Worm (Caenorhabditis elegans) whole organism, young adult: ENCODE results near the gene pgp-4.
A peak's percentile ranks its signal among the peaks of the same experiment; 100 is the strongest.

Source experiments
- D2030.7 ChIP-seq: fragments of 200-800 bp; sonication (Bioruptor generic); IDR thresholded peaks from 2 replicates; pipeline ENCODE4 v1.3.6; 2022; ENCODE audit warnings: missing genetic modification reagents, missing genetic modification characterization, missing compliant biosample characterization
- F49E8.2 ChIP-seq: sonication (generic microtip); optimal IDR thresholded peaks from 3 replicates; lab custom pipeline; 2017; ENCODE audit warnings: missing genetic modification characterization, mild to moderate bottlenecking, missing compliant biosample characterization, antibody characterized with exemption, moderate library complexity; ENCODE audit not compliant: insufficient read depth
- K11D2.4 ChIP-seq: fragments of 200-800 bp; sonication (Bioruptor generic); IDR thresholded peaks from 2 replicates; pipeline ENCODE4 v1.3.6; 2022; ENCODE audit warnings: missing genetic modification reagents, missing genetic modification characterization, missing compliant biosample characterization
- K12H6.12 ChIP-seq: fragments of 200-800 bp; sonication (Bioruptor generic); optimal IDR thresholded peaks from 2 replicates; lab custom pipeline; 2018; ENCODE audit warnings: mild to moderate bottlenecking, missing genetic modification characterization, missing compliant biosample characterization
- Y95B8A.8 ChIP-seq: fragments of 200-800 bp; sonication (Bioruptor generic); IDR thresholded peaks from 2 replicates; pipeline ENCODE4 v1.3.6; 2022; ENCODE audit warnings: missing genetic modification reagents, missing genetic modification characterization, missing compliant biosample characterization
- ama-1 ChIP-seq, 3 experiments: fragments of 150-350 bp in 1 of 3; sonication (generic microtip) in 2 of 3; optimal IDR thresholded peaks; 2 replicates each; lab custom pipeline; 2014 to 2018; ENCODE audit warnings: missing biosample characterization in 2 of 3, missing genetic modification characterization in 2 of 3, missing genetic modification reagents in 2 of 3
- aptf-2 ChIP-seq: fragments of 200-800 bp; sonication (Bioruptor generic); conservative IDR thresholded peaks from 2 replicates; pipeline ENCODE4 v1.3.6; 2022; ENCODE audit warnings: missing genetic modification reagents, missing genetic modification characterization, missing compliant biosample characterization
- atf-7 ChIP-seq: sonication (generic microtip); optimal IDR thresholded peaks from 2 replicates; lab custom pipeline; 2017; ENCODE audit warnings: mild to moderate bottlenecking, missing genetic modification characterization, missing compliant biosample characterization
- attf-3 ChIP-seq: fragments of 200-800 bp; sonication (Bioruptor generic); conservative IDR thresholded peaks from 2 replicates; pipeline ENCODE4 v1.3.6; 2022; ENCODE audit warnings: missing genetic modification reagents, missing genetic modification characterization, missing compliant biosample characterization
- attf-5 ChIP-seq: fragments of 200-800 bp; sonication (Bioruptor generic); optimal IDR thresholded peaks from 2 replicates; lab custom pipeline; 2018; ENCODE audit warnings: mild to moderate bottlenecking, missing genetic modification characterization, missing compliant biosample characterization
- attf-6 ChIP-seq: fragments of 200-800 bp; sonication (Bioruptor generic); IDR thresholded peaks from 2 replicates; pipeline ENCODE4 v1.3.6; 2022; ENCODE audit warnings: missing genetic modification reagents, missing genetic modification characterization, missing compliant biosample characterization
- ccch-3 ChIP-seq: fragments of 200-800 bp; sonication (Bioruptor generic); optimal IDR thresholded peaks from 2 replicates; lab custom pipeline; 2018; ENCODE audit warnings: mild to moderate bottlenecking, missing genetic modification characterization, missing compliant biosample characterization
- ceh-40 ChIP-seq: fragments of 200-800 bp; sonication (Bioruptor generic); IDR thresholded peaks from 2 replicates; pipeline ENCODE4 v1.3.6; 2022; ENCODE audit warnings: missing genetic modification characterization, missing compliant biosample characterization
- chd-7 ChIP-seq: sonication (generic microtip); optimal IDR thresholded peaks from 2 replicates; lab custom pipeline; 2016; ENCODE audit warnings: mild to moderate bottlenecking, missing genetic modification characterization, moderate library complexity, missing compliant biosample characterization
- dox-1 ChIP-seq: fragments of 200-800 bp; sonication (Bioruptor generic); IDR thresholded peaks from 2 replicates; pipeline ENCODE4 v1.3.6; 2022; ENCODE audit warnings: missing genetic modification reagents, missing genetic modification characterization, missing compliant biosample characterization
- egl-18 ChIP-seq: fragments of 200-800 bp; sonication (Bioruptor generic); IDR thresholded peaks from 2 replicates; pipeline ENCODE4 v1.3.6; 2022; ENCODE audit warnings: missing genetic modification reagents, missing genetic modification characterization, missing compliant biosample characterization
- egrh-3 ChIP-seq: fragments of 200-800 bp; sonication (Bioruptor generic); IDR thresholded peaks from 2 replicates; pipeline ENCODE4 v1.3.6; 2022; ENCODE audit warnings: missing genetic modification reagents, missing genetic modification characterization, missing compliant biosample characterization
- lag-1 ChIP-seq: fragments of 200-800 bp; sonication (Bioruptor generic); IDR thresholded peaks from 2 replicates; pipeline ENCODE4 v1.3.6; 2022; ENCODE audit warnings: missing genetic modification reagents, missing genetic modification characterization, missing compliant biosample characterization
- let-607 ChIP-seq, 2 experiments: fragments of 200-800 bp in 1 of 2; sonication (Bioruptor generic) in 1 of 2; sonication (generic microtip) in 1 of 2; optimal IDR thresholded peaks; 2 replicates each; lab custom pipeline; 2016 to 2018; ENCODE audit warnings: mild to moderate bottlenecking in 2 of 2, missing compliant biosample characterization in 2 of 2, missing genetic modification characterization in 2 of 2, moderate library complexity in 2 of 2, missing genotype in 1 of 2
- lin-54 ChIP-seq: fragments of 200-800 bp; sonication (Bioruptor generic); optimal IDR thresholded peaks from 2 replicates; lab custom pipeline; 2018; ENCODE audit warnings: mild to moderate bottlenecking, missing genetic modification characterization, missing compliant biosample characterization
- madf-10 ChIP-seq: sonication (generic microtip); optimal IDR thresholded peaks from 2 replicates; lab custom pipeline; 2016; ENCODE audit warnings: mild to moderate bottlenecking, missing genetic modification characterization, missing compliant biosample characterization
- madf-6 ChIP-seq: fragments of 200-800 bp; sonication (Bioruptor generic); IDR thresholded peaks from 2 replicates; pipeline ENCODE4 v1.3.6; 2022; ENCODE audit warnings: missing genetic modification reagents, missing genetic modification characterization, missing compliant biosample characterization
- madf-8 ChIP-seq: fragments of 200-800 bp; sonication (Bioruptor generic); conservative IDR thresholded peaks from 2 replicates; pipeline ENCODE4 v1.3.6; 2022; ENCODE audit warnings: missing genetic modification reagents, missing genetic modification characterization, missing compliant biosample characterization
- mcd-1 ChIP-seq: fragments of 200-800 bp; sonication (Bioruptor generic); IDR thresholded peaks from 2 replicates; pipeline ENCODE4 v1.3.6; 2022; ENCODE audit warnings: missing genetic modification reagents, missing genetic modification characterization, missing compliant biosample characterization
- mxl-1 ChIP-seq: sonication (generic microtip); optimal IDR thresholded peaks from 2 replicates; lab custom pipeline; 2016; ENCODE audit warnings: missing genetic modification characterization, missing compliant biosample characterization
- nfyb-1 ChIP-seq: fragments of 200-800 bp; sonication (Bioruptor generic); IDR thresholded peaks from 2 replicates; pipeline ENCODE4 v1.3.6; 2022; ENCODE audit warnings: missing genetic modification reagents, missing genetic modification characterization, missing compliant biosample characterization
- nhr-179 ChIP-seq: sonication (generic microtip); optimal IDR thresholded peaks from 2 replicates; lab custom pipeline; 2016; ENCODE audit warnings: mild to moderate bottlenecking, missing genetic modification characterization, missing compliant biosample characterization
- nhr-27 ChIP-seq: fragments of 200-800 bp; sonication (Bioruptor generic); optimal IDR thresholded peaks from 2 replicates; lab custom pipeline; 2018; ENCODE audit warnings: mild to moderate bottlenecking, missing genetic modification characterization, moderate library complexity, missing compliant biosample characterization
- repo-1 ChIP-seq: sonication (generic microtip); optimal IDR thresholded peaks from 2 replicates; lab custom pipeline; 2017; ENCODE audit warnings: mild to moderate bottlenecking, missing genetic modification characterization, missing compliant biosample characterization
- sdz-38 ChIP-seq: sonication (generic microtip); optimal IDR thresholded peaks from 2 replicates; lab custom pipeline; 2016; ENCODE audit warnings: missing genotype, missing genetic modification characterization, missing compliant biosample characterization
- snpc-1.1 ChIP-seq: sonication (generic microtip); optimal IDR thresholded peaks from 2 replicates; lab custom pipeline; 2017; ENCODE audit warnings: missing genetic modification characterization, mild to moderate bottlenecking, missing compliant biosample characterization, antibody characterized with exemption, moderate library complexity, missing genotype, missing genetic modification reagents; ENCODE audit not compliant: insufficient read depth
- snpc-4 ChIP-seq, 5 experiments: fragments of 150-350 bp in 1 of 5; sonication (generic microtip) in 4 of 5; optimal IDR thresholded peaks; 2 replicates each; lab custom pipeline; 2014 to 2018; ENCODE audit warnings: missing genetic modification characterization in 5 of 5, missing biosample characterization in 3 of 5, antibody characterized with exemption in 2 of 5, mild to moderate bottlenecking in 2 of 5, missing compliant biosample characterization in 2 of 5, missing genotype in 2 of 5, moderate library complexity in 2 of 5, missing genetic modification reagents in 1 of 5
- sptf-2 ChIP-seq: fragments of 200-800 bp; sonication (Bioruptor generic); optimal IDR thresholded peaks from 2 replicates; lab custom pipeline; 2018; ENCODE audit warnings: mild to moderate bottlenecking, missing genetic modification characterization, missing compliant biosample characterization
- tbx-9 ChIP-seq: sonication (generic microtip); optimal IDR thresholded peaks from 2 replicates; lab custom pipeline; 2016; ENCODE audit warnings: borderline replicate concordance, missing genetic modification characterization, inconsistent platforms, missing compliant biosample characterization
- unc-62 ChIP-seq: fragments of 150-350 bp; optimal IDR thresholded peaks from 2 replicates; lab custom pipeline; 2014; ENCODE audit warnings: missing biosample characterization, missing genetic modification reagents, missing genetic modification characterization
- zfh-2 ChIP-seq: fragments of 200-800 bp; sonication (Bioruptor generic); conservative IDR thresholded peaks from 2 replicates; pipeline ENCODE4 v1.3.6; 2022; ENCODE audit warnings: missing genetic modification reagents, missing genetic modification characterization, missing compliant biosample characterization
- zim-3 ChIP-seq: sonication (generic microtip); optimal IDR thresholded peaks from 2 replicates; lab custom pipeline; 2017; ENCODE audit warnings: mild to moderate bottlenecking, missing genetic modification characterization, moderate library complexity, missing compliant biosample characterization

pgp-4 gene

ce11 chrX:11377370-11377769, 19.8 kb downstream of the pgp-4 start, which contains the start of gene tni-1:
tni-1 (minus strand) TSS chrX:11377470.
- TF ChIP-seq nfyb-1 (GFP tag; lab: Robert Waterston, UW) (no peak), D2030.7 (no peak), unc-62 (GFP tag; lab: Kevin White, UChicago) (no peak), lin-54 (GFP tag; lab: Kevin White, UChicago) (no peak), F49E8.2 (no peak), zim-3 (tag; lab: Kevin White, UChicago) (no peak), K11D2.4 (no peak), dox-1 (no peak), egl-18 (GFP tag; lab: Robert Waterston, UW) (no peak), let-607 (tag; optimal IDR thresholded peaks at IDR 0.05; lab: Kevin White, UChicago) (no peak), Y95B8A.8 (GFP tag; lab: Robert Waterston, UW) (no peak), mxl-1 (no peak), snpc-4 (GFP tag; optimal IDR thresholded peaks at IDR 0.05; lab: Kevin White, UChicago) (no peak), snpc-4 (tag; optimal IDR thresholded peaks at IDR 0.05; lab: Kevin White, UChicago) (no peak), zfh-2 (GFP tag; lab: Robert Waterston, UW) (no peak), sdz-38 (no peak), aptf-2 (GFP tag; lab: Robert Waterston, UW) (no peak), madf-6 (GFP tag; lab: Robert Waterston, UW) (no peak), madf-10 (no peak)

DNA sequence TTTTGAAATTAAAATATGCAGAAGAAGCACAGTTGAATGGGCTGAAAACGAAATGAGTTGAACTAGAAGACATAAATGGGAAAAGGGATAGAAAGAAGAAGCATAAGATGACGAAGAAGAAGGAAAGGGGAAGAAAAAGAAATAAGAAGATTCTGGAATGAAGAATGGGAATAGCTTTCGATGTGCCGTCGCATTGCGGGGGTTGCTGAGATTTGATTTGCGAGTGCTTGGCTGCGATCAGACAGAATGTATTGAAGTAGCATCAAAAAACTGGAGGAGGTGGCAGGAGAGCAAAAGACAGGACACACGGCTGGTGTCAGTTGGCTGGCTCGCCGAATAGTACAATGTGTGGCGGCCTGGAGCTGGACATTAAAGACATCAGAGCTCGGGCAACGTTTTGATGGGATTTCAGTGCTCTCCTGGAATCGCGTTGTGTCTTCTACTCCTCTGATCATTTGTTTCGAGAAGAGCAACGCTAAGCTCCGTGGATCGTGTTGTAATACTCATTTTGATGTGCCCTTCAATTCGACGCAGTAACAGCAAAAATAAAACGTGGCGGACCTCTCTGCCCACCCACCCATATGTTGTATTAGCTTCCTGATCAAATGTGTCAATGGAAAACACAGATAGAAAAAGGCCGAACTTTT, 21.6 kb downstream of the pgp-4 start:
- TF ChIP-seq sptf-2 (GFP tag; lab: Kevin White, UChicago) (peak; percentile 20), K12H6.12 (tag; lab: Kevin White, UChicago) (peak; percentile 40), D2030.7 (no peak), repo-1 (tag; lab: Kevin White, UChicago) (no peak)

DNA sequence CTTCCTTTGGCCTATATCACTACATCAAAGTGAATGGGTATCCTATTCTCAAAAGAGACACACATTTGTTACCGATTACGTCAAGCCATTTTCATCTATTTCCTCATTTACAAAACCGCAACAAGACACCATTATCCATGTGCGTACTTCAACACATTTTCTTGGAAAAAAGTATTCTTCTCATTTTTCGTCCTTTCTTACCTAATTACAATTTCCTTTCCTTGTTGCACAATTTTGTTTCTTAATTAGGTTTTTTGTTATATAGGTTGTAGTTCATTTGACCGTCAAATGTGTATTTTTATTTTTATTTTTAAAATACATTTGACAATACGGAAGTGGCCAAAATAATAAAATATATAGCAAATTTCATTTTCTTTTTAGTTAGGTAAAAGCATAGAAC, 25.7 kb downstream of the pgp-4 start:
- no peak for TF ChIP-seq ceh-40 (GFP tag; lab: Robert Waterston, UW)
- TF ChIP-seq, all 124 proteins: peak for 0

- no peak for TF ChIP-seq atf-7 (tag; lab: Kevin White, UChicago)
- no peak for TF ChIP-seq ccch-3 (GFP tag; lab: Kevin White, UChicago)
- TF ChIP-seq madf-8 (GFP tag; lab: Robert Waterston, UW): no peak
- no peak for TF ChIP-seq attf-5 (GFP tag; lab: Kevin White, UChicago)
- no peak for TF ChIP-seq attf-3
- 0 out of 2 replicates have a peak, but pooled peaks have one; percentile 44 for TF ChIP-seq egrh-3 (GFP tag; lab: Robert Waterston, UW)
Measured at ce11 chrX:11384534-11385441, 27.2 kb downstream of the pgp-4 start, which contains the start of the genes F08B12.11 and prmn-1. F08B12.11 (plus strand) TSS chrX:11385054. prmn-1 (plus strand) TSS chrX:11385084.

- no peak for TF ChIP-seq attf-6 (GFP tag; lab: Robert Waterston, UW)
- no peak for TF ChIP-seq snpc-1.1 (tag; lab: Kevin White, UChicago)
- no peak for TF ChIP-seq mcd-1 (GFP tag; lab: Robert Waterston, UW)
- TF ChIP-seq tbx-9 (tag; lab: Kevin White, UChicago): no peak
- no peak for TF ChIP-seq nhr-27 (tag; lab: Kevin White, UChicago)
- TF ChIP-seq nhr-179 (tag; lab: Kevin White, UChicago): no peak
- no peak for TF ChIP-seq lag-1
- TF ChIP-seq chd-7 (tag; lab: Kevin White, UChicago): no peak
- TF ChIP-seq let-607 (tag; optimal IDR thresholded peaks at IDR 0.05; lab: Kevin White, UChicago): no peak
- TF ChIP-seq ama-1 (optimal IDR thresholded peaks at IDR 0.05; lab: Kevin White, UChicago): no peak
- TF ChIP-seq ama-1 (GFP tag; optimal IDR thresholded peaks at IDR 0.05; lab: Kevin White, UChicago): no peak
Measured at ce11 chrX:11385916-11386315, 28.3 kb downstream of the pgp-4 start.
